Fruit fly (Drosophila melanogaster): ENCODE measurements around the gene CG11560.

Gene CG11560

DNA sequence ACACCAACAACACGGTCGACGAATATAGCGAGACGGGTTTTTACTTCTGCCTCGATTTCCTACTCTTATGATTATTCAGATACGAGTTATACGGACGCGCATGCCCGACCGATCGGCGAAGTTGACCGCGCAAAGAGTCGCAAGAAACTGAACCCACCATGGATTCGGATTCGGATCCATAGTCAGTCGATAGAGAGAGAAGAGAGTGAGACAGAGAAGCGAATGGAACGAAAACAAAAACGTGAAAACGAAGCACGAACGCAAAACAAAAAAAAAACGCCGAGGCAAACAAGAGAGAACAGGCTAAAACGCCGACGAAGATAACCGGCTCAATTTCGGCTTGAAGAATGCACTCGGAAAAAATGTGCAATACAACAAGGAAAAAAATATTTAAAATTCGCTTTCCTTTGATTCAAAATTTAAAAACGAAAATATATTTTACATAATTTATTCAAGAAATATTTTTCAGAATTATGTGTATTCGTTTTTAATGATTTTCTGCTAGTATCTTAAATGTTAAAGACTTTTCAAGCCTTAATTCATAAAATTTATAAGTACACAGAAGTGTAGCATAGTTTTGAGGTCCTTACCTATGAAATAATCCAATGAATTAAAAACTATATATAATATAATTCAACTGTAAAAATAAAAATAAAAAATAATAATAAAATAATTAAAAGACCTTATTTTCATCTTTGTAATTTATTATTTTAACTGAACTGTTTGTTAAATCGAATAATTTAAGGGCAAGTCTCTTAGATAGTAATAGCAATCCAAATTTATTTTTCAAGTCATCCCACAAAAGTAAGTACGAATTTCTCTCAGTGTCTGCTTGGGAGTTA is 37.9 kb upstream of the CG11560 start, which contains the start of gene Sema5c:
Gene Sema5c (minus strand): TSS at position 152 of the 842 bp plus-strand sequence.
- no peak for TF ChIP-seq h (optimal IDR thresholded peaks at IDR 0.05)
- no peak for TF ChIP-seq ttk (optimal IDR thresholded peaks at IDR 0.05)
- TF ChIP-seq Myc (optimal IDR thresholded peaks at IDR 0.05): no peak
- TF ChIP-seq Sin3A (optimal IDR thresholded peaks at IDR 0.05): no peak
- TF ChIP-seq psq (optimal IDR thresholded peaks at IDR 0.05): no peak
- TF ChIP-seq insv (optimal IDR thresholded peaks at IDR 0.05): no peak

DNA sequence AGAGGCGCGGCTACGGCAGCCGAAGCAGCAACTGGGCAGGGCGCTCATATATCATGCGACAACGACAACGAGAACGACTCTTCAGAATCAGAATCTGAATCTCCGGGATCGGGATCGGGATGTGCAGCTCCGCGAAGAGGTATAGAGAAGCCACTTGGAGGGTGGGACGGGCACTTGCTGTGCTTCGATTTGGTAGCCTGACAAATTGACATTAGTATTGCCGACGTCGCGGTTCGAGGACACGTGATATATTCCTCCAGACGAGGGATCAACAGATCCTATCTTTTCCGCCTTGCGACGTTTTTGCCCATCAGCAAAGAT is 37.3 kb upstream of the CG11560 start:
- no peak for TF ChIP-seq h (optimal IDR thresholded peaks at IDR 0.05)
- TF ChIP-seq Myc (optimal IDR thresholded peaks at IDR 0.05): no peak
- TF ChIP-seq ttk (optimal IDR thresholded peaks at IDR 0.05): no peak

DNA sequence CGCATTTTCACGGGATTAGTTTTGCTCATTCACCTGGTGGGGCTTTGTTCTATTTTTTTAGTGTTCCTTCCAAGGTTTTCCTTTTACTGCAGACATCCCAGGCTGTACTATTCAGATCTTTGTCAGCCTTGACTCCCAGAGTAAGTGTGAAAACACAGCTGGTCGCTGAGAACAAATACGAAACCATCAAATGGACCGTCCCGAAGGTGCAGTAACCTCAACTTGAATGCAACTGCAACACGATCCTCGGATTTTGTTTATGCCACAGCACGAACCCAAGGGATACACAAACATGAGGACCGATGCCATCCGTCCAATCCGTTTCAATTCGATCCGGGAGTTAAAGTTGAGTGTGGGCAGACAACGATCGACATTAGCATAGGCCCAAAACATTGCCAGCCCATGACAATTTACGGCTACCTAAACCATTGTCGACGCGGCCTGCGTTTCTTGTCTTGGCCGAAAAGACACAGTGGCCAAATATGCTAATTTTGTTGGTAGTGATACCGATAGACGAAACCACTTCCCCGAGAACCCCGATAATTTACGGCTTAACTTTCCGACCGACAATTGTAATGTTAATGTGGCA is 36.6 kb upstream of the CG11560 start:
- no peak for TF ChIP-seq h (optimal IDR thresholded peaks at IDR 0.05)
- TF ChIP-seq psq (optimal IDR thresholded peaks at IDR 0.05): no peak
- no peak for TF ChIP-seq ttk (optimal IDR thresholded peaks at IDR 0.05)
- TF ChIP-seq insv (optimal IDR thresholded peaks at IDR 0.05): no peak
- no peak for TF ChIP-seq Sin3A (optimal IDR thresholded peaks at IDR 0.05)
- no peak for TF ChIP-seq Myc (optimal IDR thresholded peaks at IDR 0.05)

DNA sequence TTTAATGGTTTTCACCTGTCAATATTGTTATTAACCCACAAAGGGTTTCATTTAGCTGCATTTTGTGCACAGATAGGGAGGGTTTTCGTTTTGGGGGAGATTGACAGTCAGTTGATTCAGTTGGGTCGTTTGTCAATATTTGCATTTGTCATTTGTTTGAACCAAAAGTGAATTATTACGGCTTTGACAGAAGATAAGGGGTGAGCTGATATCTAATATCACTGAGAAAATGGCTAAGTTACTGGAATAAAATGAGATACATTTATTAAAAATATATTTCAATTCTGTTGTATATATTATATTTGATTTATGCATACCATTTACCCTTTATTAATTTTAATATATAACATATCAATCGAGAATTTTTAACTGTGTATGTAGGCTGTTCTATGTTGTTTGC is 36.0 kb upstream of the CG11560 start:
- TF ChIP-seq insv (optimal IDR thresholded peaks at IDR 0.05): no peak
- no peak for TF ChIP-seq Myc (optimal IDR thresholded peaks at IDR 0.05)
- TF ChIP-seq psq (optimal IDR thresholded peaks at IDR 0.05): no peak
- TF ChIP-seq ttk (optimal IDR thresholded peaks at IDR 0.05): no peak

DNA sequence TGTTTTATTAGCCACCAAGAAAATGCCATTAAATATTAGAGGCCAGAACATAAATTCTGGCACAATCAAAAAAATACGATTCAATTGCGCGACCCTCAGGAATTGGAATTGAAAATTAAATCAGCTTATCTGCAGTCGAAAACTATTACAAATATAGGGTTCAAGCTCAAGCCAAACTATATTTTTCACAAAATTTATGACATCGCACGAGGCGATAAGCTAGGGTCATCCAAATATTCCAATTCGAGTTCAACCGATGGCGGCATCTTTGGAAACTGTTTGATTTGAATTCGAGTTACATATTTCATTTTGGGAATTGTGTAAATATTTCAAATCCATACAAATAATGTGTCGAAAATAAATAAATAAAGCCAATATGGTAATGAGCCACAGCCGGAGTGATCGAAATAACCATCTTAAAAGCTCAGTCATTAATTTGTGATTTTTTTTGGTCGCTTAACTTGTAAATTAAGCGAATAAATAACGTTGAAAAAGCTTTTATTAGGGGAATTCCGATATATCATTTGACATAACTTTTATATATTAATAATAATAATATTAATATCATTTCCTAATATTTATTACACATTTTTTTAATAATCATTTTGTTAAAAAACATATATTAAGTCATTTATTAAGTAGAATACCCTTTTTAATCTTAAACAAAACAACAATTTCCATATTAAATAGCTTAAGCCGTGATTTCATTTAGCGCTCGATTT is 34.7 kb upstream of the CG11560 start:
- TF ChIP-seq insv (optimal IDR thresholded peaks at IDR 0.05): no peak
- TF ChIP-seq psq (optimal IDR thresholded peaks at IDR 0.05): no peak
- no peak for TF ChIP-seq Sin3A (optimal IDR thresholded peaks at IDR 0.05)
- TF ChIP-seq ttk (optimal IDR thresholded peaks at IDR 0.05): no peak
- no peak for TF ChIP-seq h (optimal IDR thresholded peaks at IDR 0.05)
- no peak for TF ChIP-seq Myc (optimal IDR thresholded peaks at IDR 0.05)

DNA sequence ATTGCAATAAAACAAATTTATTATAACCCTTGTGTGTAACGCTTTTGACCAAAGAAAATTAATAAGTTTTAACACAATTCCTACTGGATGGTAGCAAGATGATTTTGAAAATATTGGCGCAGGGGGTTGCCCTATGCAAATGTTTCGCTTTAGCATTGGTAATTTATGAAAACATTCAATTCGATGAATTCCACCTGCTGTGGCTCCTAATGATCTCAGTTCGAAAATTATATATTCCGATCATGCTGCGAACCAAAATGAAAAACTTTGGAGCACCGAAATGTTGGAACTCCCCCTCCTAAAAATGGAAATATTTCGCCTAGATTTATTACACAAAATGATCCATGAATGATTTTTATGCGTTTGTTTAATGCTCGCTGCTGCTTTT is 34.1 kb upstream of the CG11560 start:
- TF ChIP-seq h (optimal IDR thresholded peaks at IDR 0.05) (no peak), ttk (optimal IDR thresholded peaks at IDR 0.05) (no peak), Myc (optimal IDR thresholded peaks at IDR 0.05) (no peak), psq (optimal IDR thresholded peaks at IDR 0.05) (no peak), Sin3A (optimal IDR thresholded peaks at IDR 0.05) (no peak)

DNA sequence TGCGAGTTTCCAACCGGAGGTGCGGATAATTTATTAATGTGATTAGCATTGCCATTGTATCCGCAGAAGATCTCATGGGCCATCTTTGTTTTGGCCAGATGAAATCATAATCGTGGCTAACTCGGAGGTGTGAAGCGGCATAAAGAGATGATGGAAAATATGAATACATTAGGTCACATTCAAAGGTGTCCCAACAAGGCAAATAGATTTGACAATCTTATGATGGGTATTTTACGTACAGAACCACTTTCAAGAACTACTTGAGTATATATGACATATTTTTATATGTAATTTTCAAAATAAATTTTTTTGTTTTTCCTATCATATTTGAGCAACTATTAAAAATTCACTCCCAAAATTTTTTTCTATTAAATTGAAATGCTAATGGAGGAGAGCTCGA is 31.5 kb upstream of the CG11560 start, which contains the start of gene CG17154:
Gene CG17154 (plus strand): TSS at position 301 of the 400 bp plus-strand sequence.
- TF ChIP-seq psq (optimal IDR thresholded peaks at IDR 0.05) (no peak), insv (optimal IDR thresholded peaks at IDR 0.05) (no peak), h (optimal IDR thresholded peaks at IDR 0.05) (no peak), Myc (optimal IDR thresholded peaks at IDR 0.05) (no peak), ttk (optimal IDR thresholded peaks at IDR 0.05) (no peak), Sin3A (optimal IDR thresholded peaks at IDR 0.05) (no peak)

DNA sequence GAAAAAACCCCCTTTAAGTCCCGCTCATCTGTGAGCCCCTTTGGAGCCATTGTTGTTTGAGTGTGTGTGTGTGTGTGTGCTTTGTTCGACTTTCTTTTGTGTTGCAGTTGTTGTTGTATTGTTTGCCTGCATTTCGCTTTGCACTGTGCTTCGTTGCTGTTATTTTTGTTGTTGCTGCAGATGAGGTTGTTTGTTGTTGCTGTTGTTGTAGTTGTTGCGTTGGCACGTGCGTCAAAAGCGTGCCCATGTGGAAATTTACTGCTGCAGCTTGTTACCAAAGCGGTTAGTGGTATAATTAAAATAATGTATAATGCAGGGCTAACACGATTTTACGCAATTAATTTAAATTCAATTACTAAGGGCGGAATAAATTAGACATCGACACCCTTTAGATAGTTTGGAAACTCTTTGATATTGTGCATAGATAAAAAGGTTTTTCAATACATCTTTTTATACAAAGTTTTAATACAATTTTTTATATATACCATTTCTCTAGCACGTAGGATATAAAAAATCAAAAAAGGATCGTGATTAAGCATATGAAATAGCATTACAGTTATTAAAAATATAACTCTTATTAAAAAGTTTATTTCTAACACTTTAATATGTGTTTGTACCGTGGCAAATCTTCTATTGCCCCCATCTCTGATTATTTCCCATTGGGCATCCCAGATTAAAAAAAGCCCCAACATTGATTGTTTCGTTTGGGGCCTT is 29.5 kb upstream of the CG11560 start:
- TF ChIP-seq ttk (optimal IDR thresholded peaks at IDR 0.05): no peak
- TF ChIP-seq Sin3A (optimal IDR thresholded peaks at IDR 0.05): no peak
- TF ChIP-seq h (optimal IDR thresholded peaks at IDR 0.05): no peak
- TF ChIP-seq Myc (optimal IDR thresholded peaks at IDR 0.05): no peak
- TF ChIP-seq insv (optimal IDR thresholded peaks at IDR 0.05): no peak
- TF ChIP-seq psq (optimal IDR thresholded peaks at IDR 0.05): no peak

DNA sequence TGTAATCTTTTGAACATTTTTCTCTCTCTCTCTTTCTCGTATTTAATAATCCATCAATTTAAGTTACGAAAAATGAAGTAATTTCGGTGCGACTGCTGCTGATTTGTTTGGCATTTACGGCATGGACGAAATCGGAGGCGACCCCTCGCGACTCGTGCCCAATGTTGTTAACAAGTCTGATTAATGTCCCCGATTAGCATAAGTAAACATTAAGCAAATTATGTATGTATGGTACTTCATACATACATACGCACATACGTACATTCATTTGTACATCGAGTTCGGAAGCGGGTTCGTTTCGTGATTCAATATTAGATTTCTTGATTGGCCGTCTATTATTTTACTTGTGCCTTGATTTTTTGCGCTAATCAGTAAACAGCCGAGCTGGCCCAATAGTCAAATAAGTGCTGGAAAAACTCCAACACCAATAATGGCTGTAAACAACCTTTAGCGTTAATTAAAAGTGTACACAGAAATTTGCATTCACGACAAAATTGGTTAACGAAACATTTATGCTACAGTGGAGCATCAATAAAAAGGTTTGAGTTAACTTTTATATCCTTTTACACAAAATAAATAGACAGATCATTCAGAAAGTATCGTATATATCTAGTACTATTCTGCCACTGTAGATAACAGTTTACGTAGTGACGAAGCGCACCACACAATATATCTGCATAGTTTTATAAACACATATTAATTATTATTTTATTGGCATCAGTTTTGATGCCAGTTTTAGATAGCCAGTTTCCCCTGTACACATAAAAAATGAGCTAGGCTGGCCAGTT is 28.7 kb upstream of the CG11560 start:
- TF ChIP-seq ttk (optimal IDR thresholded peaks at IDR 0.05): no peak
- no peak for TF ChIP-seq psq (optimal IDR thresholded peaks at IDR 0.05)
- no peak for TF ChIP-seq Myc (optimal IDR thresholded peaks at IDR 0.05)
- TF ChIP-seq h (optimal IDR thresholded peaks at IDR 0.05): no peak
- no peak for TF ChIP-seq Sin3A (optimal IDR thresholded peaks at IDR 0.05)
- no peak for TF ChIP-seq insv (optimal IDR thresholded peaks at IDR 0.05)

DNA sequence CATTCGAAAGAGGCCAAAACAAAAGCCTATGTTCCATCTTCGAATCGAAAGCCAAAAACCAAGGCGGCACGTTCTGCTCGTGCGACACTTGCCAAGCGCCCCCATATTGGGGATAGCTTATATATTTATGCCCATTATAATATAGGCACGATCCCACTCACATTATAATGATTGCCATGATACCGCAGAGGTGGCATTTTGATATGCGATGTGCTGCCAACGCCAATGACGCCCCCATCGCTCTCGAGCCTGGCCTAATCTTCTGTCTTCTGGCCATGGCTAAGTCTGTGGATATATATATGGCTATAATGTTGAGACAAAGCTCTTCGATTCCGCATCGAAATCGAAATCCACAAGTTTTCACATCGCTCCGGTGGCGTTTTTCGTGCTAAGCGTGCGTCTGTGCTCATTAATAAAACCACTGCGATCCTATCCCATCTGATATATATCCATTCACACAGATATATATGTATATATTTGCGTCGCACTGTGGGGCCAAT is 26.9 kb upstream of the CG11560 start:
- no peak for TF ChIP-seq insv (optimal IDR thresholded peaks at IDR 0.05)
- TF ChIP-seq psq (optimal IDR thresholded peaks at IDR 0.05): no peak
- TF ChIP-seq h (optimal IDR thresholded peaks at IDR 0.05): no peak

DNA sequence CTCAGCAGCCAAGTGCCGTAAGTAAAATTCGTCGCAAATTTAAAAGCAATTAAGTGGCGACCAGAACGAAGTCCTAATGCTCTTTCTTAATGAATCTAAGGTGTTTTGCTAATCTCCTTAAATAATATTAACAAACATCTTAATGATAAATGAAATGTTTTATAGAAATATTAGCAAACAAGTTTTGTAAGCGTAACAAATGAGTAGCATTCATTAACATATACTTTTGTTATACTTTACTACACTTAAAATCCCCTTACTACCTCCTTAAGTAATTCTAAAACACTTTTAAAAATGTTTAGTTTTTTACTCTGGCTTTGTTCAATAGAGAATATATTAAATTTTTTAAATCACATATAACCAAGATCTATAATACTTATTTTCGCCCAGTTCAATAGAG is 23.9 kb upstream of the CG11560 start:
- no peak for TF ChIP-seq psq (optimal IDR thresholded peaks at IDR 0.05)
- TF ChIP-seq h (optimal IDR thresholded peaks at IDR 0.05): no peak
- TF ChIP-seq insv (optimal IDR thresholded peaks at IDR 0.05): no peak

All from Kc167 (cell line).